Worm (Caenorhabditis elegans) whole organism, L4/young adult: Measurements from ENCODE around the gene svh-5.

Source experiments
- W03F9.2 ChIP-seq: fragments of 150-350 bp; optimal IDR thresholded peaks from 2 replicates; lab custom pipeline; 2014; ENCODE audit warnings: missing biosample characterization, missing genetic modification characterization
- him-1 ChIP-seq: sonication (generic microtip); optimal IDR thresholded peaks from 2 replicates; lab custom pipeline; 2016; ENCODE audit warnings: missing genotype, missing genetic modification reagents, missing genetic modification characterization, missing compliant biosample characterization

DNA sequence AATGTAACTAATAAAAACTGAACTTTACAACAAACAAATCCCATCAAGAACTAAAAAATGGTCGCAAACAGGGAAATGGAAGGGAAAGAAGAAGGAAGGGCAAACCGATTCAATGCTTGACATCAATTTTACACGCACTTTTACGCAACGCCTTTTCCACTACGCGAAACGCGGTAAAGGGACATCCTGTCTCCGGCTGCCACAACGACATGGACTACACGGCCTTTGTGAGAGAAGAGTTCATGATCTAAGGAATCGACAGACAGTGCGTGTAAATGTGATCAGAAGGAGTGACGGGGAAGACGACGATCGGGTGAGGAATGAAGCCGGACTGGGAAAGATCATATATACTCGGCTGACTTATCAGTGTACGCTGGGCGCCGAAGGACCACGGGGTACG is 2.8 kb upstream of the svh-5 start:
- no peak for TF ChIP-seq him-1 (tag; lab: Kevin White, UChicago)
- no peak for TF ChIP-seq W03F9.2 (tag; lab: Kevin White, UChicago)
